Worm (Caenorhabditis elegans) whole organism, L4/young adult: Measurements from ENCODE around the gene sco-1.

Experiments used
- W03F9.2 ChIP-seq: fragments of 150-350 bp; optimal IDR thresholded peaks from 2 replicates; lab custom pipeline; 2014; ENCODE audit warnings: missing biosample characterization, missing genetic modification characterization
- dao-5 ChIP-seq: sonication (generic microtip); optimal IDR thresholded peaks from 2 replicates; lab custom pipeline; 2016; ENCODE audit warnings: missing genotype, missing genetic modification characterization, moderate library complexity, missing compliant biosample characterization
- him-1 ChIP-seq: sonication (generic microtip); optimal IDR thresholded peaks from 2 replicates; lab custom pipeline; 2016; ENCODE audit warnings: missing genotype, missing genetic modification reagents, missing genetic modification characterization, missing compliant biosample characterization

sco-1 gene

DNA sequence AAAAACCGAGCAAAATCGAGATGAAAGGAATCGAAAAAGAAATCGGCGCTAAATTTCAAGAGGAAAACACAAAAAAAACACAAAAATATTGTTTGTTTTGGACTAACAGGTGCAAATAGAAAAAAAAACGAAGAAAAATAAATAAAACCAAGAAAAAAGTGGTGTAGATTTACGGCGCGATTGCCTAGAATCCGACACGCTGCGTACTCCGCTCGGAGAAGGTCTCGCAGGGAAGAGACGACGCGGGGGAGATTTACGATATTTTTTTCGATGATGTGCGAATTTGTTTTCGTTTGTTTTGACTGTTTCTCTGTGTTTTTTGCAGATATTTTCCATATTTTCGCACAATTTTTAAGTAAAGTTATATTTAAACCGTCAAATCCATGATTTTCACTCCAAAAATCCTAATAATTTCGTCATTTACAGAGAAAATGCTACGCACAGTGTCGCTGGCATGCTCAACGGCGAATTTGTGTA is at the start of gene sco-1:
TSS of gene sco-1 (plus strand) at position 427 of the 477 bp plus-strand sequence.
- TF ChIP-seq dao-5 (tag; lab: Kevin White, UChicago) (no peak), him-1 (tag; lab: Kevin White, UChicago) (peak; percentile 92), W03F9.2 (tag; lab: Kevin White, UChicago) (peak; percentile 95)

DNA sequence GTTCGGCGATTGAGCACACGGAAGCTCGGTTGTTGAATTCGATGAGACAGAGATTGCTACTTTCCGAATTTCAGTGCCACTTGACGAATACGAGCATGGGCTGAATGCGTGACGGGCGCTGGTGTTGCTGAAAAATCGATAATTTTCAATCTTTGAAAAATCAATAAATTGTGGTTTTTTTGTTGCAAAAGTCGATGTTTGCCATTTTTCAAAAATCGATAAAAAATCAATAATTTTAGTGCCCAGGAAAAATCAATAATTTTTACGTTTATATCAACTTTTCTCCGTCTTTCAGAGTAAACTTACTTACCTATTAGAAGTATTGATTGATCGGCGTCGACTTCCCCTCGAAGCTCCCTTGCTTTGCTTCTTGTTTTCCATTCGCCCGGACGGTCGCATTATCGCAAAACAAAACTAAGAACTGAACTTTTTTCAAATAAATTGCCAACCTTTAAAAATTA is 42.9 kb upstream of the sco-1 start, which contains the start of gene C16A11.7:
TSS of gene C16A11.7 (minus strand) at position 411 of the 461 bp plus-strand sequence.
- TF ChIP-seq him-1 (tag; lab: Kevin White, UChicago) (no peak), W03F9.2 (tag; lab: Kevin White, UChicago) (no peak), dao-5 (tag; lab: Kevin White, UChicago) (no peak)

- no peak for TF ChIP-seq him-1 (tag; lab: Kevin White, UChicago)
- no peak for TF ChIP-seq W03F9.2 (tag; lab: Kevin White, UChicago)
- no peak for TF ChIP-seq dao-5 (tag; lab: Kevin White, UChicago)
Observed at ce11 chrII:4258683-4259082, 40.8 kb upstream of the sco-1 start, which contains the start of gene clec-135. Gene clec-135, minus strand, starts transcription at chrII:4258783.

DNA sequence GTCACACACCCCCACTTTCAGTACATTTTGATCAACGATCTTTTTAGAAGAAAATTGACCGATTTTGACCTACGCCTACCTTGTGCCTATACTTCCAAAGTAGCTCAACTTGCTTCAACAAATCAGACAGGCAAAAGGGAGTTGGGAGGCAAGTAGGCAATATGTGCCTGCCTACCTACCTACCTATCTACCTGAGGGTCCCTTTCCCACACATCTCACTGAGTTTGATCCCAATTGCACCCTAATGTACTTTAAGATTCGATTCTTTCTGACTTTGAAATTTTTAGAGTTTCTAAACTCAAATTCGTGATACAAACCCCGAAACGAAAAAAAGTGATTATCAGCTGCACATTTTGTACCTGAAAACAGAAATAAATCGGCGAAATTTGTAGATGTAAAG is 31.7 kb upstream of the sco-1 start:
- TF ChIP-seq dao-5 (tag; lab: Kevin White, UChicago) (no peak), W03F9.2 (tag; lab: Kevin White, UChicago) (no peak), him-1 (tag; lab: Kevin White, UChicago) (no peak)

ce11 chrII:4275637-4276252 is 23.7 kb upstream of the sco-1 start, which contains the start of gene npr-42:
Gene npr-42, plus strand, starts transcription at chrII:4276202.
- TF ChIP-seq W03F9.2 (tag; lab: Kevin White, UChicago) = no peak
- no peak for TF ChIP-seq dao-5 (tag; lab: Kevin White, UChicago)

ce11 chrII:4276924-4277323 is 22.5 kb upstream of the sco-1 start:
- no peak for TF ChIP-seq W03F9.2 (tag; lab: Kevin White, UChicago)
- no peak for TF ChIP-seq him-1 (tag; lab: Kevin White, UChicago)
- TF ChIP-seq dao-5 (tag; lab: Kevin White, UChicago) = no peak

ce11 chrII:4277639-4278038 is 21.8 kb upstream of the sco-1 start:
- TF ChIP-seq him-1 (tag; lab: Kevin White, UChicago) (no peak), dao-5 (tag; lab: Kevin White, UChicago) (no peak), W03F9.2 (tag; lab: Kevin White, UChicago) (no peak)

ce11 chrII:4281743-4282142 is 17.7 kb upstream of the sco-1 start, which contains the start of gene C01F1.5:
Gene C01F1.5, minus strand, starts transcription at chrII:4281845.
- no peak for TF ChIP-seq W03F9.2 (tag; lab: Kevin White, UChicago)
- no peak for TF ChIP-seq dao-5 (tag; lab: Kevin White, UChicago)
- TF ChIP-seq him-1 (tag; lab: Kevin White, UChicago) = no peak

DNA sequence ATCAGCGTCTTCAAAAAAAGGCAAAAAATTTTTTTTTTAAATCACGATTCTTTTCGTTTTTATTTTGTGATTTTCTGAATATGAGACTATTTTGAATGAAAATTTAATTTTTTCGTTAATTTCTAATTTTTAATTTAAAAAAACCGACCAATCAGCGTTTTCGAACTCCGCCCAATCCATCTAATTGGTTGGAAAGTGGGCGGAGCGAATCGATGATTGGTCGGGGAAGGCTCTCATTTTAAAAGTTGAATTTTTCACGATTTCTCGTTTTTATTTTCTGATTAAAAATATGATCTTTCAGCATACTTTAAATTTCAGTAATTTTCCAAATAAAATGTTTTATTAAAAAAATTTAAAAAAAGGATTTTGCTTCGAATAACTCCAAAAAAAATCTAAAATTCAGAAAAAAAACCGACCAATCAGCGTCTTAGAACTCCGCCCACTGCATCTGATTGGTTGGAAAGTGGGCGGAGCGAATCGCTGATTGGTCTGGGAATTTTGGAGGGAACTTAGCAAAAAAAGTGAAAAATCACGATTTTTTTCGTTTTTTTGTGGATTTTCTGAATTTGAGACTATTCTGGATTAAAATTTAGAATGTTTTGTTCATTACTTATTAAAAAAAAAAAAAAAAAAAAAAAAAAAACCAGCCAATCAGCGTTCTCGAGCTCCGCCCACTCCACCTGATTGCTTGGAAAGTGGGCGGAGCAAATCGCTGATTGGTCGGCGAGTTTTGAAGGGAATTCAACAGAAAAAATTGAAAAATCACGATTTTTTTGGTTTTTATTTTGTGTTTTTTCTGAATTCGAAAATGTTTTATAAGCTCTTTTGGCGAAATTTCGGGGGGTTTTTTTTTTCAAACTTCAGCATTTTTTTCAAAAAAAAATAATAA is 14.9 kb upstream of the sco-1 start:
- no peak for TF ChIP-seq dao-5 (tag; lab: Kevin White, UChicago)
- no peak for TF ChIP-seq W03F9.2 (tag; lab: Kevin White, UChicago)
- TF ChIP-seq him-1 (tag; lab: Kevin White, UChicago) = no peak

ce11 chrII:4286921-4287320 is 12.5 kb upstream of the sco-1 start:
- TF ChIP-seq W03F9.2 (tag; lab: Kevin White, UChicago) (no peak), him-1 (tag; lab: Kevin White, UChicago) (no peak), dao-5 (tag; lab: Kevin White, UChicago) (no peak)

- TF ChIP-seq dao-5 (tag; lab: Kevin White, UChicago) = no peak
- no peak for TF ChIP-seq W03F9.2 (tag; lab: Kevin White, UChicago)
- TF ChIP-seq him-1 (tag; lab: Kevin White, UChicago) = no peak
Observed at ce11 chrII:4288111-4288510, 11.3 kb upstream of the sco-1 start, which contains the start of gene C01F1.6. Gene C01F1.6, minus strand, starts transcription at chrII:4288211.

DNA sequence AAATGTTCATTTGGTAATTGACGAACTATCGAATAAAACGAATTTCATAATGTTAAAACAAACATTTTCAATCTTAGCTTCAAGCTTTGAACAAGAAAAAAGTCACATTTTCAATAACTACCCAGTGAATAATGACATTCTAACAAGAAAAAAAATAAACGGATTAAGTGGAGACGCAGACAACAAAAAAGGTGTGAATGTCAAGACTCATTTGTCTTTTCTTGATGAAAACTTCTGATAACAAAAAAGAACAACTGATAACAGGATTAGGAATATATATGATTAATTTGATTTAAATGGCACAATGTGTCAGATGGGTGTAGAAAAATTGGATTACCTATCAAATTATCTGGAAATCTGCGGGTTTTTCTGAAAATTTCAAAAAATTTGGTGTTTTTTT is 10.9 kb upstream of the sco-1 start:
- TF ChIP-seq him-1 (tag; lab: Kevin White, UChicago) (no peak), W03F9.2 (tag; lab: Kevin White, UChicago) (no peak), dao-5 (tag; lab: Kevin White, UChicago) (no peak)

ce11 chrII:4291799-4292198 is 7.7 kb upstream of the sco-1 start:
- TF ChIP-seq dao-5 (tag; lab: Kevin White, UChicago) (no peak), W03F9.2 (tag; lab: Kevin White, UChicago) (no peak), him-1 (tag; lab: Kevin White, UChicago) (no peak)
